Worm (Caenorhabditis elegans): ENCODE data around the gene gpla-1.
A peak's percentile ranks its signal among the peaks of the same experiment; 100 is the strongest.

The gpla-1 gene

ce11 chrV:11953621-11954020 lies 16.0 kb upstream of the gpla-1 start:
- TF ChIP-seq ceh-32 (tag; optimal IDR thresholded peaks at IDR 0.05; ENCODE audit: poor library complexity) (no peak), dpl-1 (GFP tag; optimal IDR thresholded peaks at IDR 0.05) (no peak), lin-29 (GFP tag; IDR thresholded peaks at IDR 0.05) (no peak), fkh-10 (GFP tag; optimal IDR thresholded peaks at IDR 0.05) (peak; percentile 59), hlh-11 (tag; optimal IDR thresholded peaks at IDR 0.05) (no peak), sdz-12 (GFP tag; optimal IDR thresholded peaks at IDR 0.05) (no peak), hmg-1.1 (GFP tag; IDR thresholded peaks at IDR 0.05) (no peak), ctbp-1 (GFP tag; IDR thresholded peaks at IDR 0.05) (peak; percentile 78), nhr-42 (GFP tag; IDR thresholded peaks at IDR 0.05) (no peak), F44E2.7 (GFP tag; IDR thresholded peaks at IDR 0.05) (no peak), daf-12 (tag; optimal IDR thresholded peaks at IDR 0.05) (no peak), ceh-82 (tag; optimal IDR thresholded peaks at IDR 0.05) (no peak), F26F4.8 (GFP tag; conservative IDR thresholded peaks at IDR 0.05) (no peak), nhr-237 (tag; optimal IDR thresholded peaks at IDR 0.05) (no peak), snpc-4 (tag; optimal IDR thresholded peaks at IDR 0.05) (no peak), unc-130 (GFP tag; optimal IDR thresholded peaks at IDR 0.05) (no peak), mxl-2 (GFP tag; conservative IDR thresholded peaks at IDR 0.05) (no peak), madf-9 (GFP tag; conservative IDR thresholded peaks at IDR 0.05) (no peak), lin-15B (tag; optimal IDR thresholded peaks at IDR 0.05) (no peak), hif-1 (tag; optimal IDR thresholded peaks at IDR 0.05) (no peak), ces-1 (GFP tag; optimal IDR thresholded peaks at IDR 0.05) (peak; percentile 75), nhr-76 (tag; optimal IDR thresholded peaks at IDR 0.05) (no peak), lir-3 (tag; optimal IDR thresholded peaks at IDR 0.05) (no peak), nhr-111 (GFP tag; optimal IDR thresholded peaks at IDR 0.05) (no peak)

- no peak for TF ChIP-seq pha-4 (GFP tag; IDR thresholded peaks at IDR 0.05)
- no peak for TF ChIP-seq pha-4 (tag; optimal IDR thresholded peaks at IDR 0.05)
- TF ChIP-seq tag-97 (GFP tag; IDR thresholded peaks at IDR 0.05): no peak
- TF ChIP-seq daf-16 (GFP tag; optimal IDR thresholded peaks at IDR 0.05): no peak
- no peak for TF ChIP-seq daf-16 (tag; optimal IDR thresholded peaks at IDR 0.05)
- no peak for TF ChIP-seq Y105C5A.15 (GFP tag; IDR thresholded peaks at IDR 0.05)
Observed at ce11 chrV:11952854-11953447, 15.3 kb upstream of the gpla-1 start.

- no peak for TF ChIP-seq nhr-10 (tag; optimal IDR thresholded peaks at IDR 0.05)
- TF ChIP-seq hlh-30 (tag; optimal IDR thresholded peaks at IDR 0.05; ENCODE audit: insufficient read depth): peak; percentile 18
- no peak for TF ChIP-seq rbr-2 (tag; optimal IDR thresholded peaks at IDR 0.05)
- TF ChIP-seq egl-43 (GFP tag; IDR thresholded peaks at IDR 0.05): no peak
- no peak for TF ChIP-seq pha-4 (GFP tag; IDR thresholded peaks at IDR 0.05)
- TF ChIP-seq pha-4 (tag; optimal IDR thresholded peaks at IDR 0.05): peak; percentile 12
- no peak for TF ChIP-seq spr-3 (GFP tag; optimal IDR thresholded peaks at IDR 0.05)
- TF ChIP-seq lsy-2 (tag; optimal IDR thresholded peaks at IDR 0.05): no peak
- TF ChIP-seq hif-1 (tag; optimal IDR thresholded peaks at IDR 0.05): no peak
- no peak for TF ChIP-seq spr-1 (tag; optimal IDR thresholded peaks at IDR 0.05)
- no peak for TF ChIP-seq mep-1 (tag; optimal IDR thresholded peaks at IDR 0.05)
- TF ChIP-seq nhr-6 (tag; optimal IDR thresholded peaks at IDR 0.05): peak; percentile 94
- no peak for TF ChIP-seq jun-1 (tag; optimal IDR thresholded peaks at IDR 0.05)
Observed at ce11 chrV:11951227-11951626, 13.6 kb upstream of the gpla-1 start.

Measured in whole organism, L4 larva.